Fruit fly (Drosophila melanogaster) Kc167 (cell line): ENCODE results near the gene U2af38.

Source experiments
- insv ChIP-seq: fragments of >200 bp; optimal IDR thresholded peaks from 3 replicates; lab custom pipeline; 2018; ENCODE audit warnings: missing external identifiers
- psq ChIP-seq: fragments of >200 bp; optimal IDR thresholded peaks from 2 replicates; lab custom pipeline; 2017; ENCODE audit warnings: missing external identifiers

DNA sequence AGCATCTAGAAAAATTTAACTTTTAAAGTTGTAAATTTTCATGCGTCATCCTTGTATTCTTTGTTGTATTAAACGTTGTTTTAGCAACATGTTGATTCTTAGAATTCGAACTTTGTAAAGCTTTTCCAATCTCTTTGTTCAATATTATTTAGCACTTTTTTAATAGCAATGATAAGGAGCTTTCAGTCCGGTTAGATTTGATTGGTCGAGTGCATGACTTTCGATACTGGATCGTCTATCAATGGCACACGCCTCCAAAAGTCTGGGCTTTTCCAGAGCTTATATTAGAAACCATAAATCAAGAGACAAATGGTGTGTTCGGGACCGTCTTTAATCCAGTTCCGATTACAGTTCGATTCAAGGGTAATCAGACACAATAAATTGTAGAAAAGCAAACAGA lies 25.3 kb upstream of the U2af38 start:
- TF ChIP-seq insv (lab: Kevin White, UChicago) (no peak), psq (lab: Kevin White, UChicago) (no peak)
